Worm (Caenorhabditis elegans): Measurements from ENCODE around the gene acr-10.

acr-10 gene

ce11 chrX:3994418-3994817 lies 27.6 kb upstream of the acr-10 start (continued):
- TF ChIP-seq tbp1 (GFP tag; optimal IDR thresholded peaks at IDR 0.05) (peak; percentile 88), nfyb-1 (GFP tag; IDR thresholded peaks at IDR 0.05) (peak; percentile 62; the same call in 1 of the 2 replicates), K11D2.4 (GFP tag; IDR thresholded peaks at IDR 0.05) (no peak), gei-17 (GFP tag; optimal IDR thresholded peaks at IDR 0.05) (no peak), ama-1 (optimal IDR thresholded peaks at IDR 0.05) (no peak), ama-1 (GFP tag; optimal IDR thresholded peaks at IDR 0.05) (peak in 1 of 2 experiments; percentile 12), lin-40 (tag; optimal IDR thresholded peaks at IDR 0.05) (peak; percentile 5), snpc-3.4 (tag; optimal IDR thresholded peaks at IDR 0.05) (peak; percentile 22), ekl-4 (GFP tag; IDR thresholded peaks at IDR 0.05) (no peak), ztf-3 (GFP tag; optimal IDR thresholded peaks at IDR 0.05) (no peak), ceh-100 (GFP tag; IDR thresholded peaks at IDR 0.05) (peak; percentile 36; the same call in 1 of the 2 replicates), F57C9.4 (tag; optimal IDR thresholded peaks at IDR 0.05) (no peak), lag-1 (GFP tag; IDR thresholded peaks at IDR 0.05) (no peak), F49E8.2 (tag; optimal IDR thresholded peaks at IDR 0.05; ENCODE audit: insufficient read depth) (no peak), ceh-27 (GFP tag; optimal IDR thresholded peaks at IDR 0.05) (peak; percentile 19), sea-2 (GFP tag; IDR thresholded peaks at IDR 0.05) (no peak), madf-10 (tag; optimal IDR thresholded peaks at IDR 0.05) (peak; percentile 15), ets-4 (GFP tag; optimal IDR thresholded peaks at IDR 0.05) (no peak), madf-6 (GFP tag; IDR thresholded peaks at IDR 0.05) (no peak), hlh-12 (tag; optimal IDR thresholded peaks at IDR 0.05) (no peak)

- TF ChIP-seq egrh-3 (GFP tag; IDR thresholded peaks at IDR 0.05) (no peak), ets-4 (GFP tag; optimal IDR thresholded peaks at IDR 0.05) (no peak), ekl-4 (GFP tag; IDR thresholded peaks at IDR 0.05) (no peak), B0035.1 (tag; optimal IDR thresholded peaks at IDR 0.05) (no peak), ccch-3 (GFP tag; optimal IDR thresholded peaks at IDR 0.05) (no peak), snpc-4 (GFP tag; optimal IDR thresholded peaks at IDR 0.05) (no peak), snpc-4 (tag; optimal IDR thresholded peaks at IDR 0.05) (no peak), rpc-1 (optimal IDR thresholded peaks at IDR 0.05) (no peak), rpc-1 (tag; optimal IDR thresholded peaks at IDR 0.05) (no peak), tbx-9 (tag; optimal IDR thresholded peaks at IDR 0.05; ENCODE audit: borderline replicate concordance) (no peak), T26A5.8 (tag; optimal IDR thresholded peaks at IDR 0.05) (no peak), let-526 (GFP tag; IDR thresholded peaks at IDR 0.05) (no peak), ztf-22 (GFP tag; optimal IDR thresholded peaks at IDR 0.05) (no peak), madf-8 (GFP tag; conservative IDR thresholded peaks at IDR 0.05) (no peak), nfya-2 (GFP tag; IDR thresholded peaks at IDR 0.05) (no peak), B0261.1 (tag; optimal IDR thresholded peaks at IDR 0.05) (no peak), ztf-3 (GFP tag; optimal IDR thresholded peaks at IDR 0.05) (no peak), tlf-1 (GFP tag; optimal IDR thresholded peaks at IDR 0.05) (no peak), lin-40 (tag; optimal IDR thresholded peaks at IDR 0.05) (no peak), fkh-3 (tag; optimal IDR thresholded peaks at IDR 0.05) (no peak), egl-44 (GFP tag; IDR thresholded peaks at IDR 0.05) (no peak), ztf-6 (GFP tag; IDR thresholded peaks at IDR 0.05) (no peak)
Observed at ce11 chrX:3997040-3997439, 25.0 kb upstream of the acr-10 start, which contains the start of gene R02E12.5. Gene R02E12.5 (plus strand): TSS chrX:3997340.

ce11 chrX:4003220-4003619 lies 18.8 kb upstream of the acr-10 start, which contains the start of gene R02E12.12:
Gene R02E12.12 (plus strand): TSS chrX:4003520.
- no peak for TF ChIP-seq B0261.1 (tag; optimal IDR thresholded peaks at IDR 0.05)
